Worm (Caenorhabditis elegans) whole organism, L2 larva: ENCODE results near the gene szy-20.

Source experiments
- R02D3.7 ChIP-seq: fragments of 150-350 bp; optimal IDR thresholded peaks from 2 replicates; lab custom pipeline; 2014; ENCODE audit warnings: missing biosample characterization, missing genetic modification characterization
- alr-1 ChIP-seq: fragments of 150-350 bp; optimal IDR thresholded peaks from 2 replicates; lab custom pipeline; 2014; ENCODE audit warnings: missing biosample characterization, missing genetic modification characterization
- ama-1 ChIP-seq: fragments of 150-350 bp; optimal IDR thresholded peaks from 2 replicates; lab custom pipeline; 2018; ENCODE audit warnings: inconsistent platforms
- elt-1 ChIP-seq: fragments of 150-350 bp; optimal IDR thresholded peaks from 2 replicates; lab custom pipeline; 2014; ENCODE audit warnings: missing biosample characterization, missing genetic modification characterization
- lin-11 ChIP-seq: fragments of 150-350 bp; sonication (generic microtip); optimal IDR thresholded peaks from 2 replicates; lab custom pipeline; 2014; ENCODE audit warnings: missing biosample characterization, missing genetic modification characterization, inconsistent platforms, mixed read lengths
- mdl-1 ChIP-seq, 2 experiments: fragments of 150-350 bp in 1 of 2; sonication (generic microtip) in 1 of 2; optimal IDR thresholded peaks; 2 replicates each; lab custom pipeline; 2017; ENCODE audit warnings: missing biosample characterization in 2 of 2, missing genetic modification characterization in 2 of 2
- nhr-12 ChIP-seq: fragments of 150-350 bp; optimal IDR thresholded peaks from 2 replicates; lab custom pipeline; 2014; ENCODE audit warnings: missing biosample characterization, missing genetic modification characterization
- ztf-11 ChIP-seq: sonication (generic microtip); optimal IDR thresholded peaks from 2 replicates; lab custom pipeline; 2017; ENCODE audit warnings: missing biosample characterization, missing genetic modification characterization

- TF ChIP-seq ztf-11 (tag; lab: Kevin White, UChicago) (no peak), nhr-12 (no peak), elt-1 (tag; lab: Kevin White, UChicago) (no peak), mdl-1 (tag; optimal IDR thresholded peaks at IDR 0.05; lab: Kevin White, UChicago) (no peak), R02D3.7 (tag; lab: Kevin White, UChicago) (no peak), ama-1 (lab: Kevin White, UChicago) (no peak), lin-11 (no peak), alr-1 (tag; lab: Kevin White, UChicago) (no peak)
These were observed 38.6 kb upstream of the szy-20 start for ce11 chrII:9007741-9008140.
